Worm (Caenorhabditis elegans): ENCODE measurements around the gene ife-4.

DNA sequence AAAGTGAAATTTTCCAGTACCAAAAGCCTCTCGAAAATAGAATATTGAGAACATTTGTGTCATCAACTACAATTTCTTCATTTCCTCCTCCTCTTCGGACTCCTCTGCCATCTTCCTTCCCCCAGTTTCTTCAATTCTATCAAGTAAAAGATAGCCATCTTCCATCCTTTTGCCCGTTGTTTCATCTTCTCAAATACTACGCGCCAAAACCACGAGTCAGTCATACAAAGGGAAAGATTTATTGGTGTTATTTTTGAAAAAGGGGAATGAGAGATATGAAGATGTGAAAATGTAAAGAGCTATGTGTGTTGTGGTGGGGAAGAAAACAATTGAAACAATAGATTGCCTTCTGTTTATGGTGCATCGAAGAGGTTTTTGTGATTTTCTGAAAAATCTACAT lies 18.2 kb downstream of the ife-4 start:
- no peak for TF ChIP-seq B0035.1 (tag; optimal IDR thresholded peaks at IDR 0.05)
- TF ChIP-seq efl-1 (GFP tag; optimal IDR thresholded peaks at IDR 0.05), result no peak
- TF ChIP-seq ama-1 (optimal IDR thresholded peaks at IDR 0.05), result no peak
- no peak for TF ChIP-seq ama-1 (GFP tag; optimal IDR thresholded peaks at IDR 0.05)
- no peak for TF ChIP-seq snpc-1.3 (tag; optimal IDR thresholded peaks at IDR 0.05; ENCODE audit: insufficient read depth)
- TF ChIP-seq unc-62 (GFP tag; optimal IDR thresholded peaks at IDR 0.05), result no peak
